Fruit fly (Drosophila melanogaster) whole organism, pupa: Measurements from ENCODE around the gene Hacd1.

Source experiments
- CG4496 ChIP-seq: fragments of 200-800 bp; sonication (Bioruptor generic); IDR thresholded peaks from 3 replicates; pipeline ENCODE4 v1.3.6; 2022; ENCODE audit warnings: missing biosample characterization, missing genetic modification characterization
- Ets98B ChIP-seq: fragments of 200-800 bp; sonication (Bioruptor generic); IDR thresholded peaks from 2 replicates; pipeline ENCODE4 v1.3.6; 2022; ENCODE audit warnings: missing biosample characterization, missing genetic modification characterization
- Snoo ChIP-seq: fragments of 200-800 bp; sonication (Bioruptor generic); optimal IDR thresholded peaks from 3 replicates; lab custom pipeline; 2017; ENCODE audit warnings: missing biosample characterization, mild to moderate bottlenecking, missing genetic modification characterization, inconsistent platforms

- no peak for TF ChIP-seq Snoo
- TF ChIP-seq CG4496 (GFP tag; lab: Robert Waterston, UW): no peak
- TF ChIP-seq Ets98B (GFP tag; lab: Robert Waterston, UW): no peak
These were observed 43.5 kb upstream of the Hacd1 start for dm6 chr2L:12045578-12045940.
